Fruit fly (Drosophila melanogaster) whole organism, prepupa: Measurements from ENCODE around the gene CG8141.

Experiments
- CG10631 ChIP-seq: fragments of 200-800 bp; sonication (Bioruptor generic); optimal IDR thresholded peaks from 2 replicates; lab custom pipeline; 2016; ENCODE audit warnings: missing biosample characterization, missing genetic modification characterization
- CG6854 ChIP-seq: fragments of 200-800 bp; sonication (Bioruptor generic); optimal IDR thresholded peaks from 2 replicates; lab custom pipeline; 2017; ENCODE audit warnings: missing biosample characterization, mild to moderate bottlenecking, missing genetic modification characterization
- Ets96B ChIP-seq: fragments of 200-800 bp; optimal IDR thresholded peaks from 2 replicates; lab custom pipeline; 2019; ENCODE audit warnings: missing biosample characterization, mild to moderate bottlenecking, missing genetic modification characterization, moderate library complexity
- Gug ChIP-seq: fragments of 200-800 bp; sonication (Bioruptor generic); IDR thresholded peaks from 2 replicates; pipeline ENCODE4 v1.3.6; 2022; ENCODE audit warnings: missing biosample characterization, missing genetic modification characterization
- Hr38 ChIP-seq: sonication (Bioruptor generic); optimal IDR thresholded peaks from 2 replicates; lab custom pipeline; 2016; ENCODE audit warnings: missing biosample characterization, missing genetic modification characterization
- Lpt ChIP-seq: fragments of 200-800 bp; sonication (Bioruptor generic); optimal IDR thresholded peaks from 3 replicates; lab custom pipeline; 2016; ENCODE audit warnings: missing biosample characterization, missing genetic modification characterization
- dsx ChIP-seq: fragments of 200-800 bp; optimal IDR thresholded peaks from 3 replicates; lab custom pipeline; 2019; ENCODE audit warnings: missing biosample characterization, mild to moderate bottlenecking, missing genetic modification characterization, moderate library complexity; ENCODE audit not compliant: poor library complexity, severe bottlenecking
- fd85E ChIP-seq: fragments of 200-800 bp; sonication (Bioruptor generic); optimal IDR thresholded peaks from 3 replicates; lab custom pipeline; 2016; ENCODE audit warnings: missing biosample characterization, missing genetic modification characterization

DNA sequence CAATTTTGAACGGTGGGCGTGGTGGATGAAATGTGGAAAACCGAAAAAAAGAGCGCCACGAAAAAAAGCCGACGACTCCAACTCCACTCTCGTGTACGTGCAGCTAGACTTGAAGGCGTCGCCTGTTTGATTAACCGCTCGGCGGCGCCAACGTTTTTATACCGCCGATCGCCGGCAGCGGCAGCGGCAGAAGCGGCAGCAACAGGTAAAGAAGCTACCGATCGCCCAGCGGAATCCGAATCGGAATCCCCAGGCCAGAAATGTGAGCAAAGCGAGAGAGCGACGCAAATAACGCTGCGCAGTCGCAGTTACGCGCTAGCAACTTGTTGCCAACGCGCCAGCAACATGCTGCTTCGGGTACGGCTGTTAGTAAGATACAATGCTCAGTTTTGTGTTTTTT, 22.9 kb downstream of the CG8141 start, which contains the start of gene CG8483:
- TF ChIP-seq Lpt (GFP tag; lab: Kevin White, UChicago) (no peak), CG10631 (GFP tag; lab: Kevin White, UChicago) (no peak), CG6854 (no peak), Gug (GFP tag; lab: Robert Waterston, UW) (no peak), fd85E (no peak), Hr38 (GFP tag; lab: Kevin White, UChicago) (no peak), dsx (GFP tag; lab: Kevin White, UChicago) (no peak), Ets96B (tag; lab: Kevin White, UChicago) (no peak)
